Fruit fly (Drosophila melanogaster) whole organism, embryonic: ENCODE data around the gene CG32812.

ENCODE experiments used
- Ada2b ChIP-seq: fragments of 200-800 bp; sonication (Bioruptor generic); IDR thresholded peaks from 2 replicates; pipeline ENCODE4 v1.3.6; 2022; ENCODE audit warnings: missing biosample characterization, missing genetic modification characterization
- Adf1 ChIP-seq: fragments of 200-800 bp; sonication (Bioruptor generic); IDR thresholded peaks from 2 replicates; pipeline ENCODE4 v1.3.6; 2022; ENCODE audit warnings: missing biosample characterization, missing genetic modification characterization
- Atf6 ChIP-seq: fragments of 200-800 bp; sonication (Bioruptor generic); IDR thresholded peaks from 2 replicates; pipeline ENCODE4 v1.3.6; 2022; ENCODE audit warnings: missing biosample characterization, missing genetic modification characterization
- CG10959 ChIP-seq: fragments of 200-800 bp; sonication (Bioruptor generic); IDR thresholded peaks from 2 replicates; pipeline ENCODE4 v1.3.6; 2022; ENCODE audit warnings: missing biosample characterization, missing genetic modification characterization
- CG1233 ChIP-seq: fragments of 200-800 bp; sonication (Bioruptor generic); optimal IDR thresholded peaks from 4 replicates; lab custom pipeline; 2018; ENCODE audit warnings: missing biosample characterization, mild to moderate bottlenecking, missing genetic modification characterization
- CG12769 ChIP-seq: fragments of 200-800 bp; sonication (Bioruptor generic); optimal IDR thresholded peaks from 2 replicates; lab custom pipeline; 2019; ENCODE audit warnings: missing biosample characterization, mild to moderate bottlenecking, missing genetic modification characterization, moderate library complexity
- CG13894 ChIP-seq: fragments of 200-800 bp; sonication (Bioruptor generic); optimal IDR thresholded peaks from 3 replicates; lab custom pipeline; 2018; ENCODE audit warnings: missing biosample characterization, mild to moderate bottlenecking, missing genetic modification characterization, moderate library complexity
- CG14050 ChIP-seq: fragments of 200-800 bp; sonication (Bioruptor generic); IDR thresholded peaks from 3 replicates; pipeline ENCODE4 v1.3.6; 2022; ENCODE audit warnings: missing biosample characterization, missing genetic modification characterization
- CG18476 ChIP-seq: fragments of 200-800 bp; sonication (Bioruptor generic); optimal IDR thresholded peaks from 2 replicates; lab custom pipeline; 2016; ENCODE audit warnings: missing biosample characterization, mild to moderate bottlenecking, missing genetic modification characterization
- CG18764 ChIP-seq: fragments of 200-800 bp; sonication (Bioruptor generic); optimal IDR thresholded peaks from 3 replicates; lab custom pipeline; 2016; ENCODE audit warnings: missing biosample characterization, missing genetic modification characterization
- CG2678 ChIP-seq: fragments of 200-800 bp; sonication (Bioruptor generic); optimal IDR thresholded peaks from 3 replicates; lab custom pipeline; 2019; ENCODE audit warnings: missing biosample characterization, mild to moderate bottlenecking, missing genetic modification characterization, moderate library complexity
- CG2875 ChIP-seq: fragments of 200-800 bp; sonication (Bioruptor generic); optimal IDR thresholded peaks from 2 replicates; lab custom pipeline; 2017; ENCODE audit warnings: missing biosample characterization, mild to moderate bottlenecking, missing genetic modification characterization, missing genetic modification reagents
- CG32532 ChIP-seq: fragments of 200-800 bp; sonication (Bioruptor generic); IDR thresholded peaks from 2 replicates; pipeline ENCODE4 v1.3.6; 2022; ENCODE audit warnings: missing biosample characterization, missing genetic modification characterization
- CG33213 ChIP-seq: fragments of 200-800 bp; sonication (Bioruptor generic); optimal IDR thresholded peaks from 3 replicates; lab custom pipeline; 2016; ENCODE audit warnings: missing biosample characterization, missing genetic modification characterization
- CG33557 ChIP-seq: fragments of 200-800 bp; sonication (Bioruptor generic); optimal IDR thresholded peaks from 2 replicates; lab custom pipeline; 2019; ENCODE audit warnings: missing biosample characterization, mild to moderate bottlenecking, missing genetic modification characterization, moderate library complexity
- CG3838 ChIP-seq: fragments of 200-800 bp; sonication (Bioruptor generic); optimal IDR thresholded peaks from 3 replicates; lab custom pipeline; 2016; ENCODE audit warnings: missing biosample characterization, missing genetic modification characterization
- CG4328 ChIP-seq: fragments of 200-800 bp; sonication (Bioruptor generic); optimal IDR thresholded peaks from 3 replicates; lab custom pipeline; 2017; ENCODE audit warnings: missing biosample characterization, missing genetic modification reagents, missing genetic modification characterization
- CG4820 ChIP-seq: fragments of 200-800 bp; sonication (Bioruptor generic); optimal IDR thresholded peaks from 3 replicates; lab custom pipeline; 2016; ENCODE audit warnings: missing biosample characterization, missing genetic modification characterization
- CG6854 ChIP-seq: fragments of 200-800 bp; sonication (Bioruptor generic); optimal IDR thresholded peaks from 3 replicates; lab custom pipeline; 2017; ENCODE audit warnings: missing biosample characterization, mild to moderate bottlenecking, missing genetic modification characterization
- CG7357 ChIP-seq: fragments of 200-800 bp; sonication (Bioruptor generic); IDR thresholded peaks from 3 replicates; pipeline ENCODE4 v1.3.6; 2022; ENCODE audit warnings: missing biosample characterization, missing genetic modification characterization
- Dad ChIP-seq: fragments of 200-800 bp; sonication (Bioruptor generic); optimal IDR thresholded peaks from 3 replicates; lab custom pipeline; 2016; ENCODE audit warnings: missing biosample characterization, missing genetic modification characterization
- Dbx ChIP-seq: fragments of 200-800 bp; sonication (Bioruptor generic); IDR thresholded peaks from 3 replicates; pipeline ENCODE4 v1.3.6; 2022; ENCODE audit warnings: missing biosample characterization, missing genetic modification characterization
- Deaf1 ChIP-seq: fragments of 200-800 bp; optimal IDR thresholded peaks from 3 replicates; lab custom pipeline; 2019; ENCODE audit warnings: missing biosample characterization, mild to moderate bottlenecking, missing genetic modification characterization, moderate library complexity
- H2.0 ChIP-seq: fragments of 200-800 bp; sonication (Bioruptor generic); IDR thresholded peaks from 2 replicates; pipeline ENCODE4 v1.3.6; 2022; ENCODE audit warnings: missing biosample characterization, missing genetic modification characterization
- Lim3 ChIP-seq: fragments of 200-800 bp; sonication (Bioruptor generic); IDR thresholded peaks from 2 replicates; pipeline ENCODE4 v1.3.6; 2022; ENCODE audit warnings: missing biosample characterization, missing genetic modification characterization
- Med ChIP-seq: fragments of 200-800 bp; sonication (Bioruptor generic); peaks from one replicate; lab custom pipeline; 2016; ENCODE audit warnings: missing biosample characterization, missing genetic modification characterization, mild to moderate bottlenecking, inconsistent platforms, moderate library complexity
- Rfx ChIP-seq: fragments of 200-800 bp; sonication (Bioruptor generic); IDR thresholded peaks from 2 replicates; pipeline ENCODE4 v1.3.6; 2022; ENCODE audit warnings: missing biosample characterization, missing genetic modification characterization
- Spps ChIP-seq: fragments of 200-800 bp; sonication (Bioruptor generic); optimal IDR thresholded peaks from 2 replicates; lab custom pipeline; 2018; ENCODE audit warnings: missing biosample characterization, mild to moderate bottlenecking, missing genetic modification characterization
- ab ChIP-seq: fragments of 200-800 bp; sonication (Bioruptor generic); optimal IDR thresholded peaks from 2 replicates; lab custom pipeline; 2016; ENCODE audit warnings: missing biosample characterization, missing genetic modification characterization
- amos ChIP-seq: fragments of 200-800 bp; sonication (Bioruptor generic); IDR thresholded peaks from 2 replicates; pipeline ENCODE4 v1.3.6; 2022; ENCODE audit warnings: missing biosample characterization, missing genetic modification characterization; ENCODE audit not compliant: partially characterized antibody
- ash1 ChIP-seq: fragments of 200-800 bp; sonication (Bioruptor generic); optimal IDR thresholded peaks from 2 replicates; lab custom pipeline; 2018; ENCODE audit warnings: missing biosample characterization, mild to moderate bottlenecking, missing genetic modification characterization
- bcd ChIP-seq: fragments of 200-800 bp; sonication (Bioruptor generic); optimal IDR thresholded peaks from 2 replicates; lab custom pipeline; 2017; ENCODE audit warnings: missing biosample characterization, mild to moderate bottlenecking, missing genetic modification characterization
- cwo ChIP-seq: fragments of 200-800 bp; sonication (Bioruptor generic); optimal IDR thresholded peaks from 3 replicates; lab custom pipeline; 2017; ENCODE audit warnings: missing biosample characterization, missing genetic modification characterization, mild to moderate bottlenecking, moderate library complexity, missing genetic modification reagents
- dm ChIP-seq: fragments of 200-800 bp; sonication (Bioruptor generic); optimal IDR thresholded peaks from 3 replicates; lab custom pipeline; 2016; ENCODE audit warnings: missing biosample characterization, missing genetic modification characterization
- emc ChIP-seq: fragments of 200-800 bp; sonication (Bioruptor generic); optimal IDR thresholded peaks from 2 replicates; lab custom pipeline; 2016; ENCODE audit warnings: missing biosample characterization, missing genetic modification characterization
- ewg ChIP-seq: fragments of 200-800 bp; sonication (Bioruptor generic); optimal IDR thresholded peaks from 3 replicates; lab custom pipeline; 2017; ENCODE audit warnings: mild to moderate bottlenecking, missing biosample characterization, missing genetic modification reagents, missing genetic modification characterization
- fd3F ChIP-seq: fragments of 200-800 bp; sonication (Bioruptor generic); optimal IDR thresholded peaks from 2 replicates; lab custom pipeline; 2018; ENCODE audit warnings: missing biosample characterization, mild to moderate bottlenecking, missing genetic modification characterization, moderate library complexity
- fru ChIP-seq: fragments of >200 bp; optimal IDR thresholded peaks from 2 replicates; lab custom pipeline; 2017
- ham ChIP-seq: fragments of 200-800 bp; sonication (Bioruptor generic); IDR thresholded peaks from 2 replicates; pipeline ENCODE4 v1.3.6; 2022; ENCODE audit warnings: missing biosample characterization, missing genetic modification characterization
- lilli ChIP-seq: fragments of 200-800 bp; sonication (Bioruptor generic); optimal IDR thresholded peaks from 3 replicates; lab custom pipeline; 2016; ENCODE audit warnings: missing biosample characterization, missing genetic modification characterization
- mirr ChIP-seq: fragments of 200-800 bp; sonication (Bioruptor generic); optimal IDR thresholded peaks from 3 replicates; lab custom pipeline; 2018; ENCODE audit warnings: missing biosample characterization, mild to moderate bottlenecking, missing genetic modification characterization
- pita ChIP-seq: fragments of 200-800 bp; sonication (Bioruptor generic); optimal IDR thresholded peaks from 2 replicates; lab custom pipeline; 2017; ENCODE audit warnings: missing biosample characterization, mild to moderate bottlenecking, missing genetic modification characterization
- repo ChIP-seq: fragments of 200-800 bp; sonication (Bioruptor generic); optimal IDR thresholded peaks from 2 replicates; lab custom pipeline; 2016; ENCODE audit warnings: missing biosample characterization, missing genetic modification characterization
- ro ChIP-seq: fragments of 200-800 bp; sonication (Bioruptor generic); IDR thresholded peaks from 2 replicates; pipeline ENCODE4 v1.3.6; 2022; ENCODE audit warnings: missing biosample characterization, missing genetic modification characterization
- sc ChIP-seq, 3 experiments: fragments of >200 bp in 2 of 3; fragments of 200-800 bp in 1 of 3; sonication (Bioruptor generic) in 1 of 3; optimal IDR thresholded peaks; 2 replicates in 2 of 3; 3 replicates in 1 of 3; lab custom pipeline; 2017; ENCODE audit warnings: mild to moderate bottlenecking in 1 of 3, missing biosample characterization in 1 of 3, missing genetic modification characterization in 1 of 3, missing genetic modification reagents in 1 of 3
- schlank ChIP-seq: fragments of 200-800 bp; sonication (Bioruptor generic); optimal IDR thresholded peaks from 2 replicates; lab custom pipeline; 2018; ENCODE audit warnings: missing biosample characterization, mild to moderate bottlenecking, missing genetic modification characterization
- sqz ChIP-seq: fragments of 200-800 bp; sonication (Bioruptor generic); optimal IDR thresholded peaks from 3 replicates; lab custom pipeline; 2018; ENCODE audit warnings: missing biosample characterization, mild to moderate bottlenecking, missing genetic modification characterization
- tap ChIP-seq: fragments of 200-800 bp; optimal IDR thresholded peaks from 3 replicates; lab custom pipeline; 2019; ENCODE audit warnings: missing biosample characterization, mild to moderate bottlenecking, missing genetic modification characterization, moderate library complexity
- tll ChIP-seq, 2 experiments: fragments of 200-800 bp in 1 of 2; fragments of >200 bp in 1 of 2; sonication (Bioruptor generic) in 1 of 2; optimal IDR thresholded peaks; 2 replicates each; lab custom pipeline; 2017 to 2019; ENCODE audit warnings: missing biosample characterization in 2 of 2, missing genetic modification characterization in 2 of 2, mild to moderate bottlenecking in 1 of 2, moderate library complexity in 1 of 2
- vfl ChIP-seq: fragments of 200-800 bp; sonication (Bioruptor generic); optimal IDR thresholded peaks from 2 replicates; lab custom pipeline; 2016; ENCODE audit warnings: missing biosample characterization, missing genetic modification characterization
- z ChIP-seq: fragments of 200-800 bp; sonication (Bioruptor generic); IDR thresholded peaks from 3 replicates; pipeline ENCODE4 v1.3.6; 2022; ENCODE audit warnings: missing biosample characterization, missing genetic modification characterization

CG32812 gene

dm6 chrX:1272848-1273247, 14.2 kb upstream of the CG32812 start (continued):
- TF ChIP-seq Lim3 (GFP tag; lab: Robert Waterston, UW) (no peak), CG4820 (GFP tag; lab: Kevin White, UChicago) (peak; percentile 59), amos (no peak), repo (GFP tag; lab: Kevin White, UChicago) (no peak), CG1233 (GFP tag; lab: Kevin White, UChicago) (peak; percentile 27), CG18764 (GFP tag; lab: Kevin White, UChicago) (peak; percentile 2), emc (no peak), Adf1 (GFP tag; lab: Robert Waterston, UW) (no peak), CG13894 (tag; lab: Kevin White, UChicago) (no peak), ro (GFP tag; lab: Robert Waterston, UW) (no peak), fd3F (GFP tag; lab: Kevin White, UChicago) (peak; percentile 14), sc (optimal IDR thresholded peaks at IDR 0.05; lab: Kevin White, UChicago) (no peak), sc (GFP tag; optimal IDR thresholded peaks at IDR 0.05; lab: Kevin White, UChicago) (no peak), Med (GFP tag; lab: Kevin White, UChicago) (peak; percentile 87), CG18476 (GFP tag; lab: Kevin White, UChicago) (peak; percentile 26), bcd (GFP tag; lab: Kevin White, UChicago) (peak; percentile 40), dm (GFP tag; lab: Kevin White, UChicago) (no peak), CG3838 (GFP tag; lab: Kevin White, UChicago) (no peak), z (GFP tag; lab: Robert Waterston, UW) (no peak), CG12769 (tag; lab: Kevin White, UChicago) (peak; percentile 33), ham (GFP tag; lab: Robert Waterston, UW) (no peak), Spps (tag; lab: Kevin White, UChicago) (peak; percentile 9), Dbx (GFP tag; lab: Robert Waterston, UW) (peak; percentile 65; the same call in 1 of the 3 replicates), CG33557 (GFP tag; lab: Kevin White, UChicago) (no peak), CG6854 (GFP tag; lab: Kevin White, UChicago) (no peak), tap (tag; lab: Kevin White, UChicago) (no peak), Atf6 (GFP tag; lab: Robert Waterston, UW) (peak; percentile 58; the same call in 1 of the 2 replicates), CG14050 (GFP tag; lab: Robert Waterston, UW) (no peak), schlank (tag; lab: Kevin White, UChicago) (no peak), CG7357 (GFP tag; lab: Robert Waterston, UW) (0 out of 3 replicates have a peak, but pooled peaks have one; percentile 39), mirr (GFP tag; lab: Kevin White, UChicago) (no peak), pita (GFP tag; lab: Kevin White, UChicago) (no peak), sqz (GFP tag; lab: Kevin White, UChicago) (peak; percentile 22), lilli (GFP tag; lab: Kevin White, UChicago) (peak; percentile 48), Ada2b (0 out of 2 replicates have a peak, but pooled peaks have one; percentile 26), ash1 (GFP tag; lab: Kevin White, UChicago) (no peak), CG33213 (GFP tag; lab: Kevin White, UChicago) (no peak), CG32532 (GFP tag; lab: Robert Waterston, UW) (peak; percentile 64; the same call in 1 of the 2 replicates), H2.0 (GFP tag; lab: Robert Waterston, UW) (no peak; the same call in 1 of the 2 replicates), cwo (peak; percentile 42), CG10959 (GFP tag; lab: Robert Waterston, UW) (no peak), vfl (GFP tag; lab: Kevin White, UChicago) (no peak), ab (GFP tag; lab: Kevin White, UChicago) (no peak), CG2678 (peak; percentile 72), Dad (no peak), CG4328 (GFP tag; lab: Kevin White, UChicago) (no peak), Deaf1 (peak; percentile 1), tll (GFP tag; optimal IDR thresholded peaks at IDR 0.05; lab: Kevin White, UChicago) (no peak), Rfx (GFP tag; lab: Robert Waterston, UW) (peak; percentile 61), ewg (GFP tag; lab: Kevin White, UChicago) (peak; percentile 28), fru (no peak), CG2875 (peak; percentile 30)
